Fruit fly (Drosophila melanogaster) whole organism, wandering third instar larva: ENCODE measurements around the gene Hip14.
A peak's percentile ranks its signal among the peaks of the same experiment; 100 is the strongest.

Source experiments
- CG9705 ChIP-seq: fragments of 200-800 bp; sonication (Bioruptor generic); optimal IDR thresholded peaks from 2 replicates; lab custom pipeline; 2018; ENCODE audit warnings: missing biosample characterization, mild to moderate bottlenecking, missing genetic modification characterization
- Dfd ChIP-seq: fragments of >200 bp; optimal IDR thresholded peaks from 2 replicates; lab custom pipeline; 2017; ENCODE audit warnings: missing biosample characterization, missing genetic modification characterization
- Dif ChIP-seq: fragments of 200-275, 200-300 bp; sonication (Bioruptor generic); optimal IDR thresholded peaks from 2 replicates; lab custom pipeline; 2018; ENCODE audit warnings: missing biosample characterization, missing genetic modification characterization; ENCODE audit not compliant: partially characterized antibody
- GATAd ChIP-seq: sonication (Bioruptor generic); optimal IDR thresholded peaks from 2 replicates; lab custom pipeline; 2016; ENCODE audit warnings: missing biosample characterization, missing genetic modification characterization
- Hnf4 ChIP-seq: fragments of 200-800 bp; sonication (Bioruptor generic); optimal IDR thresholded peaks from 2 replicates; lab custom pipeline; 2016; ENCODE audit warnings: missing biosample characterization, mild to moderate bottlenecking, missing genetic modification characterization
- Hr78 ChIP-seq: fragments of >200 bp; optimal IDR thresholded peaks from 2 replicates; lab custom pipeline; 2017; ENCODE audit warnings: missing biosample characterization, missing genetic modification characterization
- Hr83 ChIP-seq: fragments of 200-300 bp; sonication (Bioruptor generic); optimal IDR thresholded peaks from 2 replicates; lab custom pipeline; 2016; ENCODE audit warnings: missing biosample characterization, mild to moderate bottlenecking, missing genetic modification characterization, moderate library complexity; ENCODE audit not compliant: poor library complexity, severe bottlenecking
- Jra ChIP-seq: sonication (Bioruptor generic); optimal IDR thresholded peaks from 2 replicates; lab custom pipeline; 2016; ENCODE audit warnings: missing biosample characterization, missing genetic modification characterization
- Mio ChIP-seq: sonication (Bioruptor generic); optimal IDR thresholded peaks from 2 replicates; lab custom pipeline; 2016; ENCODE audit warnings: missing biosample characterization, missing genetic modification characterization
- Myc ChIP-seq: fragments of >200 bp; optimal IDR thresholded peaks from 2 replicates; lab custom pipeline; 2017
- N ChIP-seq: fragments of >200 bp; optimal IDR thresholded peaks from 2 replicates; lab custom pipeline; 2018; ENCODE audit warnings: missing biosample characterization, missing external identifiers, missing genetic modification characterization
- OdsH ChIP-seq: fragments of 200-800 bp; sonication (Bioruptor generic); optimal IDR thresholded peaks from 2 replicates; lab custom pipeline; 2016; ENCODE audit warnings: missing biosample characterization, mild to moderate bottlenecking, missing genetic modification characterization
- Rel ChIP-seq, 2 experiments: fragments of 200-800 bp; sonication (Bioruptor generic) in 1 of 2; optimal IDR thresholded peaks; 2 replicates in 1 of 2; 3 replicates in 1 of 2; lab custom pipeline; 2016 to 2019; ENCODE audit warnings: mild to moderate bottlenecking in 2 of 2, missing biosample characterization in 2 of 2, missing genetic modification characterization in 2 of 2, moderate library complexity in 1 of 2
- Sp1 ChIP-seq: fragments of 200-800 bp; sonication (Bioruptor generic); optimal IDR thresholded peaks from 3 replicates; lab custom pipeline; 2019; ENCODE audit warnings: missing biosample characterization, mild to moderate bottlenecking, missing genetic modification characterization, moderate library complexity
- brk ChIP-seq: fragments of 200-800 bp; sonication (Bioruptor generic); optimal IDR thresholded peaks from 2 replicates; lab custom pipeline; 2016; ENCODE audit warnings: missing biosample characterization, mild to moderate bottlenecking, missing genetic modification characterization
- dsf ChIP-seq: sonication (Bioruptor generic); optimal IDR thresholded peaks from 2 replicates; lab custom pipeline; 2016; ENCODE audit warnings: missing biosample characterization, missing genetic modification characterization, borderline replicate concordance
- ey ChIP-seq: fragments of 200-800 bp; sonication (Bioruptor generic); optimal IDR thresholded peaks from 2 replicates; lab custom pipeline; 2016; ENCODE audit warnings: missing biosample characterization, missing genetic modification characterization
- foxo ChIP-seq, 2 experiments: fragments of 200-800 bp; sonication (Bioruptor generic); optimal IDR thresholded peaks; 2 replicates in 1 of 2; 3 replicates in 1 of 2; lab custom pipeline; 2016 to 2017; ENCODE audit warnings: missing biosample characterization in 2 of 2, missing genetic modification characterization in 2 of 2
- fru ChIP-seq: fragments of 200-800 bp; sonication (Bioruptor generic); optimal IDR thresholded peaks from 3 replicates; lab custom pipeline; 2016; ENCODE audit warnings: missing biosample characterization, mild to moderate bottlenecking, missing genetic modification characterization
- pan ChIP-seq: fragments of >200 bp; optimal IDR thresholded peaks from 2 replicates; lab custom pipeline; 2017
- psq ChIP-seq: fragments of 200-800 bp; sonication (Bioruptor generic); optimal IDR thresholded peaks from 3 replicates; lab custom pipeline; 2017; ENCODE audit warnings: missing biosample characterization, mild to moderate bottlenecking, missing genetic modification characterization, moderate library complexity
- rgr ChIP-seq: fragments of 200-800 bp; sonication (Bioruptor generic); optimal IDR thresholded peaks from 3 replicates; lab custom pipeline; 2016; ENCODE audit warnings: missing biosample characterization, mild to moderate bottlenecking, missing genetic modification characterization
- sv ChIP-seq: fragments of 200-800 bp; sonication (Bioruptor generic); optimal IDR thresholded peaks from 3 replicates; lab custom pipeline; 2016; ENCODE audit warnings: missing biosample characterization, missing genetic modification characterization
- tai ChIP-seq: sonication (Bioruptor generic); optimal IDR thresholded peaks from 2 replicates; lab custom pipeline; 2016; ENCODE audit warnings: missing biosample characterization, missing genetic modification characterization
- usp ChIP-seq: fragments of >200 bp; optimal IDR thresholded peaks from 2 replicates; lab custom pipeline; 2017; ENCODE audit warnings: missing biosample characterization, missing genetic modification characterization

The Hip14 gene

dm6 chr3L:15956448-15957010 lies 31.5 kb upstream of the Hip14 start, which contains the start of gene elgi (continued):
- peak; percentile 52 for TF ChIP-seq sv
- no peak for TF ChIP-seq Jra (GFP tag; lab: Kevin White, UChicago)
- TF ChIP-seq Hr78 (GFP tag; lab: Kevin White, UChicago), result no peak
- no peak for TF ChIP-seq Dif (GFP tag; lab: Kevin White, UChicago)
- no peak for TF ChIP-seq Hnf4 (GFP tag; lab: Kevin White, UChicago)
- TF ChIP-seq Myc (lab: Kevin White, UChicago), result peak; percentile 88
- TF ChIP-seq rgr (GFP tag; lab: Kevin White, UChicago), result peak; percentile 78
- TF ChIP-seq Mio (GFP tag; lab: Kevin White, UChicago), result peak; percentile 10
- TF ChIP-seq, all 38 proteins: peak for 18

- TF ChIP-seq rgr (GFP tag; lab: Kevin White, UChicago) (no peak), Mio (GFP tag; lab: Kevin White, UChicago) (no peak), Dfd (GFP tag; lab: Kevin White, UChicago) (no peak), sv (no peak), psq (GFP tag; lab: Kevin White, UChicago) (peak; percentile 22), Rel (GFP tag; optimal IDR thresholded peaks at IDR 0.05; lab: Kevin White, UChicago) (no peak), Rel (tag; optimal IDR thresholded peaks at IDR 0.05; lab: Kevin White, UChicago) (peak; percentile 92), dsf (GFP tag; lab: Kevin White, UChicago) (no peak)
- TF ChIP-seq, all 38 proteins: peak for 2
Measured at dm6 chr3L:15958612-15959315, 29.3 kb upstream of the Hip14 start, which contains the start of gene CG17032. TSS of gene CG17032 (plus strand) at chr3L:15958843.

- TF ChIP-seq psq (GFP tag; lab: Kevin White, UChicago), result peak; percentile 32
- no peak for TF ChIP-seq dsf (GFP tag; lab: Kevin White, UChicago)
- peak; percentile 56 for TF ChIP-seq Hr83 (GFP tag; lab: Kevin White, UChicago)
- TF ChIP-seq ey (GFP tag; lab: Kevin White, UChicago), result peak; percentile 34
- TF ChIP-seq Dif (GFP tag; lab: Kevin White, UChicago), result no peak
- TF ChIP-seq fru (GFP tag; lab: Kevin White, UChicago), result no peak
- no peak for TF ChIP-seq GATAd
- TF ChIP-seq CG9705, result peak; percentile 5
- TF ChIP-seq sv, result peak; percentile 30
- no peak for TF ChIP-seq OdsH (GFP tag; lab: Kevin White, UChicago)
- TF ChIP-seq, all 38 proteins: peak for 5
Measured at dm6 chr3L:15967588-15968500, 20.2 kb upstream of the Hip14 start, which contains the start of the genes Brr2 and CG10516. TSS of gene Brr2 (minus strand) at chr3L:15967872. TSS of gene CG10516 (plus strand) at chr3L:15968204.

- TF ChIP-seq rgr (GFP tag; lab: Kevin White, UChicago), result no peak
- no peak for TF ChIP-seq usp
- TF ChIP-seq brk (GFP tag; lab: Kevin White, UChicago), result no peak
- no peak for TF ChIP-seq dsf (GFP tag; lab: Kevin White, UChicago)
- TF ChIP-seq pan, result no peak
- TF ChIP-seq Myc (lab: Kevin White, UChicago), result no peak
Measured at dm6 chr3L:15968686-15969085, 19.4 kb upstream of the Hip14 start.

- TF ChIP-seq Jra (GFP tag; lab: Kevin White, UChicago), result no peak
- TF ChIP-seq OdsH (GFP tag; lab: Kevin White, UChicago), result no peak
- TF ChIP-seq foxo (GFP tag; optimal IDR thresholded peaks at IDR 0.05; lab: Kevin White, UChicago), result no peak
- TF ChIP-seq psq (GFP tag; lab: Kevin White, UChicago), result no peak
- TF ChIP-seq N (GFP tag; lab: Kevin White, UChicago), result no peak
- no peak for TF ChIP-seq Hnf4 (GFP tag; lab: Kevin White, UChicago)
- TF ChIP-seq Hr83 (GFP tag; lab: Kevin White, UChicago), result no peak
- TF ChIP-seq tai (GFP tag; lab: Kevin White, UChicago), result no peak
- no peak for TF ChIP-seq Sp1
- TF ChIP-seq Dfd (GFP tag; lab: Kevin White, UChicago), result no peak
- TF ChIP-seq Rel (GFP tag; optimal IDR thresholded peaks at IDR 0.05; lab: Kevin White, UChicago), result no peak
- no peak for TF ChIP-seq Rel (tag; optimal IDR thresholded peaks at IDR 0.05; lab: Kevin White, UChicago)
- TF ChIP-seq ey (GFP tag; lab: Kevin White, UChicago), result no peak
Measured at dm6 chr3L:15974166-15974565, 13.9 kb upstream of the Hip14 start.
